Worm (Caenorhabditis elegans) whole organism, late embryonic: ENCODE measurements around the gene Y53F4B.43.

Experiments used
- C08G9.2 ChIP-seq: sonication (generic microtip); optimal IDR thresholded peaks from 2 replicates; lab custom pipeline; 2016; ENCODE audit warnings: mild to moderate bottlenecking, missing genetic modification characterization, moderate library complexity, missing compliant biosample characterization
- K02D7.2 ChIP-seq: sonication (generic microtip); optimal IDR thresholded peaks from 2 replicates; lab custom pipeline; 2017; ENCODE audit warnings: mild to moderate bottlenecking, missing genetic modification characterization, missing compliant biosample characterization
- T23F11.4 ChIP-seq: fragments of 200-800 bp; sonication (Bioruptor generic); optimal IDR thresholded peaks from 2 replicates; lab custom pipeline; 2018; ENCODE audit warnings: mild to moderate bottlenecking, missing genetic modification characterization, missing compliant biosample characterization
- Y22D7AL.16 ChIP-seq: sonication (generic microtip); optimal IDR thresholded peaks from 2 replicates; lab custom pipeline; 2016; ENCODE audit warnings: missing genetic modification characterization, missing compliant biosample characterization
- ama-1 ChIP-seq: fragments of 150-350 bp; optimal IDR thresholded peaks from 2 replicates; lab custom pipeline; 2014
- ceh-14 ChIP-seq: sonication (generic microtip); optimal IDR thresholded peaks from 2 replicates; lab custom pipeline; 2016; ENCODE audit warnings: missing genotype, missing genetic modification characterization, missing compliant biosample characterization
- ceh-18 ChIP-seq: sonication (generic microtip); optimal IDR thresholded peaks from 2 replicates; lab custom pipeline; 2016; ENCODE audit warnings: missing genetic modification characterization, missing compliant biosample characterization
- ceh-2 ChIP-seq: sonication (generic microtip); optimal IDR thresholded peaks from 2 replicates; lab custom pipeline; 2016; ENCODE audit warnings: missing genotype, missing genetic modification characterization, missing compliant biosample characterization
- ceh-31 ChIP-seq: sonication (generic microtip); optimal IDR thresholded peaks from 2 replicates; lab custom pipeline; 2016; ENCODE audit warnings: missing genetic modification characterization, missing compliant biosample characterization
- ceh-48 ChIP-seq: sonication (generic microtip); optimal IDR thresholded peaks from 2 replicates; lab custom pipeline; 2016; ENCODE audit warnings: missing genetic modification characterization, inconsistent platforms, missing compliant biosample characterization
- ceh-6 ChIP-seq: fragments of 200-800 bp; sonication (Bioruptor generic); optimal IDR thresholded peaks from 2 replicates; lab custom pipeline; 2018; ENCODE audit warnings: mild to moderate bottlenecking, missing genetic modification characterization, missing compliant biosample characterization
- che-1 ChIP-seq: sonication (generic microtip); optimal IDR thresholded peaks from 2 replicates; lab custom pipeline; 2016; ENCODE audit warnings: mild to moderate bottlenecking, missing genetic modification characterization, missing compliant biosample characterization
- dmd-4 ChIP-seq: sonication (generic microtip); optimal IDR thresholded peaks from 2 replicates; lab custom pipeline; 2016; ENCODE audit warnings: borderline replicate concordance, missing genetic modification characterization, missing compliant biosample characterization
- dve-1 ChIP-seq: sonication (generic microtip); optimal IDR thresholded peaks from 2 replicates; lab custom pipeline; 2017; ENCODE audit warnings: antibody characterized with exemption, mild to moderate bottlenecking, missing genetic modification characterization, missing compliant biosample characterization
- elt-2 ChIP-seq: sonication (generic microtip); optimal IDR thresholded peaks from 2 replicates; lab custom pipeline; 2016; ENCODE audit warnings: missing genetic modification reagents, missing genetic modification characterization, missing compliant biosample characterization
- elt-4 ChIP-seq: sonication (generic microtip); optimal IDR thresholded peaks from 2 replicates; lab custom pipeline; 2016; ENCODE audit warnings: missing genetic modification characterization, missing compliant biosample characterization
- ets-4 ChIP-seq: sonication (generic microtip); optimal IDR thresholded peaks from 2 replicates; lab custom pipeline; 2016; ENCODE audit warnings: missing genetic modification characterization, missing compliant biosample characterization
- gmeb-2 ChIP-seq: sonication (generic microtip); optimal IDR thresholded peaks from 2 replicates; lab custom pipeline; 2016; ENCODE audit warnings: missing genetic modification characterization, inconsistent platforms, missing compliant biosample characterization
- hlh-30 ChIP-seq: sonication (generic microtip); optimal IDR thresholded peaks from 2 replicates; lab custom pipeline; 2017; ENCODE audit warnings: antibody characterized with exemption, missing genetic modification characterization, missing compliant biosample characterization; ENCODE audit not compliant: insufficient read depth
- hlh-8 ChIP-seq: sonication (generic microtip); optimal IDR thresholded peaks from 2 replicates; lab custom pipeline; 2016; ENCODE audit warnings: missing genotype, missing genetic modification characterization, missing compliant biosample characterization
- lin-11 ChIP-seq: fragments of 200-800 bp; sonication (Bioruptor generic); optimal IDR thresholded peaks from 2 replicates; lab custom pipeline; 2018; ENCODE audit warnings: mild to moderate bottlenecking, missing genetic modification characterization, missing compliant biosample characterization
- nfya-1 ChIP-seq: sonication (generic microtip); optimal IDR thresholded peaks from 2 replicates; lab custom pipeline; 2017; ENCODE audit warnings: missing genetic modification characterization, mild to moderate bottlenecking, missing compliant biosample characterization, antibody characterized with exemption, moderate library complexity
- odd-2 ChIP-seq: sonication (generic microtip); optimal IDR thresholded peaks from 2 replicates; lab custom pipeline; 2017; ENCODE audit warnings: antibody characterized with exemption, mild to moderate bottlenecking, missing genetic modification characterization, missing compliant biosample characterization
- pag-3 ChIP-seq: sonication (generic microtip); optimal IDR thresholded peaks from 2 replicates; lab custom pipeline; 2016; ENCODE audit warnings: missing compliant biosample characterization, missing genetic modification characterization, borderline replicate concordance
- pat-9 ChIP-seq: fragments of 200-800 bp; sonication (Bioruptor generic); optimal IDR thresholded peaks from 2 replicates; lab custom pipeline; 2018; ENCODE audit warnings: mild to moderate bottlenecking, missing genetic modification characterization, moderate library complexity, missing compliant biosample characterization
- pha-2 ChIP-seq: sonication (generic microtip); optimal IDR thresholded peaks from 2 replicates; lab custom pipeline; 2017; ENCODE audit warnings: mild to moderate bottlenecking, missing genetic modification characterization, missing compliant biosample characterization
- pros-1 ChIP-seq: fragments of 150-350 bp; optimal IDR thresholded peaks from 2 replicates; lab custom pipeline; 2014; ENCODE audit warnings: missing biosample characterization, missing genetic modification reagents, missing genetic modification characterization
- ref-2 ChIP-seq: sonication (generic microtip); optimal IDR thresholded peaks from 2 replicates; lab custom pipeline; 2016; ENCODE audit warnings: missing genetic modification characterization, missing compliant biosample characterization
- rnt-1 ChIP-seq: sonication (generic microtip); optimal IDR thresholded peaks from 2 replicates; lab custom pipeline; 2016; ENCODE audit warnings: missing genetic modification characterization, missing compliant biosample characterization
- sdc-2 ChIP-seq: sonication (generic microtip); optimal IDR thresholded peaks from 2 replicates; lab custom pipeline; 2016; ENCODE audit warnings: missing genotype, missing genetic modification characterization, missing compliant biosample characterization
- sox-4 ChIP-seq: sonication (generic microtip); optimal IDR thresholded peaks from 2 replicates; lab custom pipeline; 2017; ENCODE audit warnings: mild to moderate bottlenecking, missing genetic modification characterization, inconsistent platforms, missing compliant biosample characterization
- tbx-2 ChIP-seq: sonication (generic microtip); optimal IDR thresholded peaks from 2 replicates; lab custom pipeline; 2016; ENCODE audit warnings: missing genetic modification characterization, missing compliant biosample characterization
- tbx-7 ChIP-seq: sonication (generic microtip); optimal IDR thresholded peaks from 2 replicates; lab custom pipeline; 2016; ENCODE audit warnings: missing genotype, missing genetic modification characterization, missing compliant biosample characterization
- unc-3 ChIP-seq, 2 experiments: fragments of 200-800 bp in 1 of 2; sonication (Bioruptor generic) in 1 of 2; sonication (generic microtip) in 1 of 2; conservative IDR thresholded peaks in 1 of 2; optimal IDR thresholded peaks in 1 of 2; 2 replicates each; pipeline versions ENCODE4 v1.3.6 to Lab custom; 2016 to 2022; ENCODE audit warnings: missing compliant biosample characterization in 2 of 2, missing genetic modification characterization in 2 of 2, missing genetic modification reagents in 1 of 2
- unc-42 ChIP-seq: sonication (generic microtip); optimal IDR thresholded peaks from 2 replicates; lab custom pipeline; 2016; ENCODE audit warnings: missing genotype, missing genetic modification characterization, missing compliant biosample characterization
- unc-55 ChIP-seq: sonication (generic microtip); optimal IDR thresholded peaks from 2 replicates; lab custom pipeline; 2017; ENCODE audit warnings: missing biosample characterization, missing genetic modification reagents, missing genetic modification characterization

Y53F4B.43 gene

ce11 chrII:15010366-15011235 is 22.3 kb downstream of the Y53F4B.43 start, which contains the start of the genes Y53F4B.9 and Y53F4B.11:
Gene Y53F4B.9 (minus strand): TSS chrII:15010416.
Gene Y53F4B.11 (plus strand): TSS chrII:15010748.
- TF ChIP-seq ceh-48 (peak; percentile 1), pros-1 (tag; lab: Kevin White, UChicago) (peak; percentile 6), hlh-8 (tag; lab: Kevin White, UChicago) (no peak), pat-9 (peak; percentile 23), unc-55 (GFP tag; lab: Kevin White, UChicago) (peak; percentile 15), ets-4 (tag; lab: Kevin White, UChicago) (peak; percentile 30), rnt-1 (tag; lab: Kevin White, UChicago) (peak; percentile 41), C08G9.2 (tag; lab: Kevin White, UChicago) (peak; percentile 37), tbx-2 (tag; lab: Kevin White, UChicago) (peak; percentile 39), sox-4 (tag; lab: Kevin White, UChicago) (peak; percentile 7), ceh-18 (peak; percentile 29), ref-2 (tag; lab: Kevin White, UChicago) (peak; percentile 20), unc-3 (GFP tag; conservative IDR thresholded peaks at IDR 0.05; lab: Robert Waterston, UW) (no peak), unc-3 (tag; optimal IDR thresholded peaks at IDR 0.05; lab: Kevin White, UChicago) (no peak), nfya-1 (tag; lab: Kevin White, UChicago) (peak; percentile 71), ceh-6 (no peak), pha-2 (tag; lab: Kevin White, UChicago) (no peak), unc-42 (peak; percentile 62), ceh-31 (tag; lab: Kevin White, UChicago) (peak; percentile 55)

ce11 chrII:15014380-15014779 is 26.1 kb downstream of the Y53F4B.43 start, which contains the start of gene Y53F4B.51:
Gene Y53F4B.51 (minus strand): TSS chrII:15014442.
- TF ChIP-seq unc-42 (peak; percentile 45), elt-4 (no peak)
- TF ChIP-seq, all 69 proteins: peak for 1

- TF ChIP-seq elt-4 (no peak), unc-42 (peak; percentile 55), C08G9.2 (tag; lab: Kevin White, UChicago) (no peak), ceh-2 (tag; lab: Kevin White, UChicago) (no peak), che-1 (no peak), sdc-2 (tag; lab: Kevin White, UChicago) (no peak), pag-3 (tag; lab: Kevin White, UChicago) (no peak), elt-2 (no peak)
These were observed 27.4 kb downstream of the Y53F4B.43 start for ce11 chrII:15015669-15016068.

- TF ChIP-seq T23F11.4 (GFP tag; lab: Kevin White, UChicago) = no peak
- no peak for TF ChIP-seq ama-1 (lab: Kevin White, UChicago)
- TF ChIP-seq hlh-30 = no peak
- no peak for TF ChIP-seq ceh-14
- TF ChIP-seq lin-11 = no peak
- TF ChIP-seq odd-2 (tag; lab: Kevin White, UChicago) = no peak
- TF ChIP-seq dmd-4 = no peak
- no peak for TF ChIP-seq sox-4 (tag; lab: Kevin White, UChicago)
- TF ChIP-seq unc-42 = no peak
- no peak for TF ChIP-seq hlh-8 (tag; lab: Kevin White, UChicago)
- TF ChIP-seq elt-2 = no peak
- no peak for TF ChIP-seq Y22D7AL.16 (tag; lab: Kevin White, UChicago)
- no peak for TF ChIP-seq dve-1 (tag; lab: Kevin White, UChicago)
- no peak for TF ChIP-seq gmeb-2
- TF ChIP-seq K02D7.2 (tag; lab: Kevin White, UChicago) = no peak
- TF ChIP-seq C08G9.2 (tag; lab: Kevin White, UChicago) = no peak
- no peak for TF ChIP-seq tbx-7
These were observed 30.7 kb downstream of the Y53F4B.43 start, which contains the start of gene Y53F4B.12 for ce11 chrII:15018923-15019322. Gene Y53F4B.12 (plus strand): TSS chrII:15019223.
